Fruit fly (Drosophila melanogaster): ENCODE results near the gene RpL28.

- TF ChIP-seq Dll (optimal IDR thresholded peaks at IDR 0.05) (no peak), usp (GFP tag; optimal IDR thresholded peaks at IDR 0.05) (no peak), CG8478 (optimal IDR thresholded peaks at IDR 0.05) (no peak), psq (optimal IDR thresholded peaks at IDR 0.05) (no peak)
Measured at dm6 chr3L:3251659-3252490, 29.1 kb upstream of the RpL28 start.
